Worm (Caenorhabditis elegans): ENCODE data around the gene T22C8.3.

ce11 chrII:8602337-8602944, 19.3 kb downstream of the T22C8.3 start, which contains the start of the genes cpf-1 and rpl-26:
- TF ChIP-seq unc-62 (GFP tag; optimal IDR thresholded peaks at IDR 0.05) (no peak), pha-4 (tag; optimal IDR thresholded peaks at IDR 0.05) (peak; percentile 32), nhr-237 (tag; optimal IDR thresholded peaks at IDR 0.05) (peak; percentile 54), mls-2 (tag; optimal IDR thresholded peaks at IDR 0.05) (no peak), lsy-2 (tag; optimal IDR thresholded peaks at IDR 0.05) (peak; percentile 78), snpc-4 (tag; optimal IDR thresholded peaks at IDR 0.05) (no peak), blmp-1 (tag; optimal IDR thresholded peaks at IDR 0.05) (no peak), cnd-1 (tag; optimal IDR thresholded peaks at IDR 0.05) (no peak), tbx-8 (GFP tag; optimal IDR thresholded peaks at IDR 0.05) (no peak)

All from whole organism, mixed stage, embryonic.